Worm (Caenorhabditis elegans): Measurements from ENCODE around the gene mdt-11.

- TF ChIP-seq nhr-237 (tag; optimal IDR thresholded peaks at IDR 0.05) (no peak), mep-1 (tag; optimal IDR thresholded peaks at IDR 0.05) (no peak), ceh-43 (GFP tag; optimal IDR thresholded peaks at IDR 0.05) (no peak), lsy-2 (tag; optimal IDR thresholded peaks at IDR 0.05) (no peak), unc-39 (tag; optimal IDR thresholded peaks at IDR 0.05) (no peak), bed-3 (GFP tag; optimal IDR thresholded peaks at IDR 0.05) (no peak), tbx-8 (GFP tag; optimal IDR thresholded peaks at IDR 0.05) (no peak), hlh-1 (tag; optimal IDR thresholded peaks at IDR 0.05) (no peak), blmp-1 (tag; optimal IDR thresholded peaks at IDR 0.05) (no peak), ceh-39 (tag; optimal IDR thresholded peaks at IDR 0.05) (no peak), unc-62 (GFP tag; optimal IDR thresholded peaks at IDR 0.05) (no peak)
Observed at ce11 chrIII:4984444-4985086, 36.5 kb upstream of the mdt-11 start, which contains the start of gene C27F2.7.

Measured in whole organism, mixed stage, embryonic.